Fruit fly (Drosophila melanogaster) whole organism, embryonic: ENCODE data around the gene Jupiter.

Experiments
- Adf1 ChIP-seq: fragments of 200-800 bp; sonication (Bioruptor generic); IDR thresholded peaks from 2 replicates; pipeline ENCODE4 v1.3.6; 2022; ENCODE audit warnings: missing biosample characterization, missing genetic modification characterization
- B-H1 ChIP-seq: fragments of 200-800 bp; sonication (Bioruptor generic); IDR thresholded peaks from 3 replicates; pipeline ENCODE4 v1.3.6; 2022; ENCODE audit warnings: missing biosample characterization, missing genetic modification characterization
- Blimp-1 ChIP-seq: fragments of 200-800 bp; sonication (Bioruptor generic); optimal IDR thresholded peaks from 3 replicates; lab custom pipeline; 2018; ENCODE audit warnings: missing biosample characterization, missing genetic modification characterization, mild to moderate bottlenecking, moderate library complexity, missing genetic modification reagents
- CG13624 ChIP-seq: fragments of 200-800 bp; sonication (Bioruptor generic); optimal IDR thresholded peaks from 2 replicates; lab custom pipeline; 2016; ENCODE audit warnings: missing biosample characterization, missing genetic modification characterization
- CG14965 ChIP-seq: fragments of 200-800 bp; sonication (Bioruptor generic); optimal IDR thresholded peaks from 2 replicates; lab custom pipeline; 2016; ENCODE audit warnings: missing biosample characterization, missing genetic modification characterization, borderline replicate concordance
- CG15269 ChIP-seq: fragments of 200-800 bp; sonication (Bioruptor generic); optimal IDR thresholded peaks from 2 replicates; lab custom pipeline; 2018; ENCODE audit warnings: missing biosample characterization, mild to moderate bottlenecking, missing genetic modification characterization, moderate library complexity
- CG1647 ChIP-seq: fragments of 200-800 bp; sonication (Bioruptor generic); optimal IDR thresholded peaks from 3 replicates; lab custom pipeline; 2016; ENCODE audit warnings: missing biosample characterization, missing genetic modification characterization
- CG18599 ChIP-seq: fragments of 200-800 bp; sonication (Bioruptor generic); optimal IDR thresholded peaks from 3 replicates; lab custom pipeline; 2017; ENCODE audit warnings: missing biosample characterization, missing genetic modification characterization, mild to moderate bottlenecking, moderate library complexity, missing genetic modification reagents
- CG2875 ChIP-seq: fragments of 200-800 bp; sonication (Bioruptor generic); optimal IDR thresholded peaks from 2 replicates; lab custom pipeline; 2017; ENCODE audit warnings: missing biosample characterization, mild to moderate bottlenecking, missing genetic modification characterization, missing genetic modification reagents
- CG32772 ChIP-seq: fragments of 200-800 bp; sonication (Bioruptor generic); IDR thresholded peaks from 2 replicates; pipeline ENCODE4 v1.3.6; 2022; ENCODE audit warnings: missing biosample characterization, missing genetic modification characterization
- CG3281 ChIP-seq: fragments of 200-800 bp; sonication (Bioruptor generic); optimal IDR thresholded peaks from 3 replicates; lab custom pipeline; 2017; ENCODE audit warnings: missing biosample characterization, mild to moderate bottlenecking, missing genetic modification characterization
- CG5245 ChIP-seq: fragments of 200-800 bp; sonication (Bioruptor generic); optimal IDR thresholded peaks from 3 replicates; lab custom pipeline; 2016; ENCODE audit warnings: missing biosample characterization, missing genetic modification characterization
- CG6791 ChIP-seq: fragments of 200-800 bp; sonication (Bioruptor generic); IDR thresholded peaks from 3 replicates; pipeline ENCODE4 v1.3.6; 2022; ENCODE audit warnings: missing biosample characterization, missing genetic modification characterization; ENCODE audit not compliant: partially characterized antibody
- CG8388 ChIP-seq: fragments of 200-800 bp; sonication (Bioruptor generic); optimal IDR thresholded peaks from 2 replicates; lab custom pipeline; 2019; ENCODE audit warnings: missing biosample characterization, mild to moderate bottlenecking, missing genetic modification characterization, moderate library complexity
- CG9727 ChIP-seq: fragments of 200-800 bp; sonication (Bioruptor generic); optimal IDR thresholded peaks from 3 replicates; lab custom pipeline; 2017; ENCODE audit warnings: missing biosample characterization, mild to moderate bottlenecking, missing genetic modification characterization
- Chrac-16 ChIP-seq: fragments of 200-800 bp; sonication (Bioruptor generic); optimal IDR thresholded peaks from 3 replicates; lab custom pipeline; 2016; ENCODE audit warnings: missing biosample characterization, missing genetic modification characterization
- CrebB ChIP-seq: fragments of 200-800 bp; sonication (Bioruptor generic); optimal IDR thresholded peaks from 3 replicates; lab custom pipeline; 2018; ENCODE audit warnings: missing biosample characterization, mild to moderate bottlenecking, missing genetic modification characterization
- Dbx ChIP-seq: fragments of 200-800 bp; sonication (Bioruptor generic); IDR thresholded peaks from 3 replicates; pipeline ENCODE4 v1.3.6; 2022; ENCODE audit warnings: missing biosample characterization, missing genetic modification characterization
- Dek ChIP-seq: fragments of 200-800 bp; sonication (Bioruptor generic); optimal IDR thresholded peaks from 3 replicates; lab custom pipeline; 2019; ENCODE audit warnings: missing biosample characterization, mild to moderate bottlenecking, missing genetic modification characterization, moderate library complexity
- Dip2 ChIP-seq: fragments of 200-800 bp; sonication (Bioruptor generic); IDR thresholded peaks from 2 replicates; pipeline ENCODE4 v1.3.6; 2022; ENCODE audit warnings: missing biosample characterization, missing genetic modification characterization
- Doc3 ChIP-seq: fragments of 200-800 bp; sonication (Bioruptor generic); IDR thresholded peaks from 3 replicates; pipeline ENCODE4 v1.3.6; 2022; ENCODE audit warnings: missing biosample characterization, missing genetic modification characterization; ENCODE audit not compliant: partially characterized antibody
- ERR ChIP-seq: fragments of 200-800 bp; sonication (Bioruptor generic); optimal IDR thresholded peaks from 2 replicates; lab custom pipeline; 2016; ENCODE audit warnings: missing biosample characterization, missing genetic modification characterization
- HLH3B ChIP-seq: fragments of 200-800 bp; sonication (Bioruptor generic); IDR thresholded peaks from 2 replicates; pipeline ENCODE4 v1.3.6; 2022; ENCODE audit warnings: missing biosample characterization, missing genetic modification characterization
- Hmr ChIP-seq: fragments of 200-800 bp; sonication (Bioruptor generic); optimal IDR thresholded peaks from 3 replicates; lab custom pipeline; 2017; ENCODE audit warnings: mild to moderate bottlenecking, missing biosample characterization, missing genetic modification reagents, missing genetic modification characterization
- Jarid2 ChIP-seq: fragments of 200-800 bp; sonication (Bioruptor generic); optimal IDR thresholded peaks from 3 replicates; lab custom pipeline; 2017; ENCODE audit warnings: mild to moderate bottlenecking, missing biosample characterization, missing genetic modification reagents, missing genetic modification characterization
- NK7.1 ChIP-seq: fragments of 200-800 bp; sonication (Bioruptor generic); optimal IDR thresholded peaks from 3 replicates; lab custom pipeline; 2016; ENCODE audit warnings: missing biosample characterization, missing genetic modification characterization
- Oli ChIP-seq: fragments of 200-800 bp; sonication (Bioruptor generic); optimal IDR thresholded peaks from 2 replicates; lab custom pipeline; 2018; ENCODE audit warnings: missing biosample characterization, mild to moderate bottlenecking, missing genetic modification characterization, moderate library complexity
- abd-A ChIP-seq: fragments of 200-800 bp; sonication (Bioruptor generic); optimal IDR thresholded peaks from 3 replicates; lab custom pipeline; 2019; ENCODE audit warnings: missing biosample characterization, mild to moderate bottlenecking, missing genetic modification characterization, moderate library complexity
- btn ChIP-seq: fragments of 200-800 bp; sonication (Bioruptor generic); optimal IDR thresholded peaks from 2 replicates; lab custom pipeline; 2016; ENCODE audit warnings: missing biosample characterization, missing genetic modification characterization
- da ChIP-seq: fragments of 200-800 bp; sonication (Bioruptor generic); optimal IDR thresholded peaks from 2 replicates; lab custom pipeline; 2016; ENCODE audit warnings: missing biosample characterization, missing genetic modification characterization
- dpn ChIP-seq, 2 experiments: fragments of 200-800 bp; sonication (Bioruptor generic); optimal IDR thresholded peaks; 3 replicates each; lab custom pipeline; 2016; ENCODE audit warnings: missing biosample characterization in 2 of 2, missing genetic modification characterization in 2 of 2
- emc ChIP-seq: fragments of 200-800 bp; sonication (Bioruptor generic); optimal IDR thresholded peaks from 2 replicates; lab custom pipeline; 2016; ENCODE audit warnings: missing biosample characterization, missing genetic modification characterization
- gfzf ChIP-seq: fragments of 200-800 bp; sonication (Bioruptor generic); optimal IDR thresholded peaks from 2 replicates; lab custom pipeline; 2016; ENCODE audit warnings: missing biosample characterization, mild to moderate bottlenecking, missing genetic modification characterization, moderate library complexity
- gt ChIP-seq: fragments of 200-800 bp; sonication (Bioruptor generic); IDR thresholded peaks from 2 replicates; pipeline ENCODE4 v1.3.6; 2022; ENCODE audit warnings: missing biosample characterization, missing genetic modification characterization
- hb ChIP-seq: fragments of 200-800 bp; sonication (Bioruptor generic); IDR thresholded peaks from 3 replicates; pipeline ENCODE4 v1.3.6; 2022; ENCODE audit warnings: missing biosample characterization, missing genetic modification characterization; ENCODE audit not compliant: partially characterized antibody
- klu ChIP-seq: fragments of 200-800 bp; sonication (Bioruptor generic); IDR thresholded peaks from 2 replicates; pipeline ENCODE4 v1.3.6; 2022; ENCODE audit warnings: missing biosample characterization, missing genetic modification characterization
- ranshi ChIP-seq: fragments of 200-800 bp; sonication (Bioruptor generic); IDR thresholded peaks from 2 replicates; pipeline ENCODE4 v1.3.6; 2022; ENCODE audit warnings: missing biosample characterization, missing genetic modification characterization
- seq ChIP-seq: fragments of 200-800 bp; sonication (Bioruptor generic); IDR thresholded peaks from 2 replicates; pipeline ENCODE4 v1.3.6; 2022; ENCODE audit warnings: missing biosample characterization, missing genetic modification characterization
- shn ChIP-seq: fragments of 200-800 bp; sonication (Bioruptor generic); optimal IDR thresholded peaks from 3 replicates; lab custom pipeline; 2016; ENCODE audit warnings: missing biosample characterization, missing genetic modification characterization
- slp2 ChIP-seq: fragments of 200-800 bp; sonication (Bioruptor generic); optimal IDR thresholded peaks from 2 replicates; lab custom pipeline; 2016; ENCODE audit warnings: missing biosample characterization, missing genetic modification characterization
- so ChIP-seq: fragments of 200-800 bp; sonication (Bioruptor generic); IDR thresholded peaks from 3 replicates; pipeline ENCODE4 v1.3.6; 2022; ENCODE audit warnings: missing biosample characterization, missing genetic modification characterization
- tll ChIP-seq, 2 experiments: fragments of 200-800 bp in 1 of 2; fragments of >200 bp in 1 of 2; sonication (Bioruptor generic) in 1 of 2; optimal IDR thresholded peaks; 2 replicates each; lab custom pipeline; 2017 to 2019; ENCODE audit warnings: missing biosample characterization in 2 of 2, missing genetic modification characterization in 2 of 2, mild to moderate bottlenecking in 1 of 2, moderate library complexity in 1 of 2
- tna ChIP-seq: fragments of 200-800 bp; sonication (Bioruptor generic); IDR thresholded peaks from 2 replicates; pipeline ENCODE4 v1.3.6; 2022; ENCODE audit warnings: missing biosample characterization, missing genetic modification characterization; ENCODE audit not compliant: partially characterized antibody
- unpg ChIP-seq: fragments of 200-800 bp; sonication (Bioruptor generic); optimal IDR thresholded peaks from 3 replicates; lab custom pipeline; 2018; ENCODE audit warnings: missing biosample characterization, mild to moderate bottlenecking, missing genetic modification characterization, moderate library complexity
- vvl ChIP-seq: fragments of 200-800 bp; sonication (Bioruptor generic); IDR thresholded peaks from 2 replicates; pipeline ENCODE4 v1.3.6; 2022; ENCODE audit warnings: missing biosample characterization, missing genetic modification characterization
- wek ChIP-seq: fragments of 200-800 bp; sonication (Bioruptor generic); optimal IDR thresholded peaks from 3 replicates; lab custom pipeline; 2018; ENCODE audit warnings: missing biosample characterization, mild to moderate bottlenecking, missing genetic modification characterization, moderate library complexity
- z ChIP-seq: fragments of 200-800 bp; sonication (Bioruptor generic); IDR thresholded peaks from 3 replicates; pipeline ENCODE4 v1.3.6; 2022; ENCODE audit warnings: missing biosample characterization, missing genetic modification characterization
- zen ChIP-seq: fragments of 200-800 bp; sonication (Bioruptor generic); optimal IDR thresholded peaks from 3 replicates; lab custom pipeline; 2018; ENCODE audit warnings: missing biosample characterization, mild to moderate bottlenecking, missing genetic modification characterization, moderate library complexity

Gene Jupiter

DNA sequence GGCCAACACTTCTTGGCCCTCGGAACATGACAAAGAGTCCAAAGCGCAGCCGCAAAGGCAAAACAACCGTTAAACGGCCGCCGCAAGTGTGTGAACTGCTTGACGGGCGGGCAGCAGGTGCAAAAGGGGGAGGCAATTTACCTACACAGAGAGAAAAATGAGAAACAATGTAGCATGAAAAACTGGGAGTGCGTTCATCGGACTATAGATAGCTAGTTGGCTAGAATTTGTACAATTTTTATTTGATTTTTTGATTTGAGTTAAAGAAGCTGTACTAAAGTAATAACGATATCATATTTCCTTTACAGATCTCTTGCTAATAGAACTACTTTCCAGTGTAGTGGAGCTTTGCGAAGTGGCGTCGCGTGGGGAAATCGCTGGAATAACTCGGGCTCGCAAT, 24.2 kb downstream of the Jupiter start (continued):
- TF ChIP-seq CG6791 (no peak), CrebB (tag; lab: Kevin White, UChicago) (no peak), HLH3B (GFP tag; lab: Robert Waterston, UW) (0 out of 2 replicates have a peak, but pooled peaks have one; percentile 23)

DNA sequence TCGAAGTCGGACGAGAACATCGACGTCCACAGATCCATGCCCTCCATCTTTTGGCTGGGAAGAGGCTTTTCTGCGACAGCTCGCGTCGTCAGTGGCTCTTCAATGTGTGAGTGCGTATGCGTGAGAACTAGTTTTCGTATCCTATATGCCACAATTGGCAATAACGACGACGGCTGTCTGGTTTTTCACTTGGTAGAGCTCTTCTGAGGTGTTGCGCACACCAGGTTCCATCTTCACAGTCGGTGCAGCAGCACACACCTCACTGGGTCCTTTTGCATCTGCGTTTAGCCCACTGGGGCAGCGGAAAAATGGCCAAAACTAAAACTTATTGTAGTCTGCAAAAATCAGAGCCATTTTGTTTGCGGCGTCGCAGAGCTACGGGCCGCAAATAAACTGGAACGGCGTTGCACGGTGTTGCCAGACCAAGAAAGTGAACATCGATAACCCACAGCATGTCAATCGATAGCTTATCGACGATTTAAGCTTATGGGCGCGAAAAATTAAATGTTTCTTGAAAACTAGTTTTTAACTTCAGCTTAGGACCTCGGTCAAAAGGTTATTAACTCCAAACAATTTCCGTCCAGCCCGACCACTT, 29.8 kb downstream of the Jupiter start, which contains the start of gene CG6791:
Gene CG6791, minus strand, starts transcription at position 383 of the 595 bp plus-strand sequence.
- TF ChIP-seq wek (GFP tag; lab: Kevin White, UChicago) (no peak), hb (GFP tag; lab: Robert Waterston, UW) (no peak; the same call in 2 of the 3 replicates), CG18599 (no peak), NK7.1 (GFP tag; lab: Kevin White, UChicago) (no peak), gfzf (GFP tag; lab: Kevin White, UChicago) (peak; percentile 22), CG15269 (no peak), Hmr (no peak), Dip2 (no peak), slp2 (GFP tag; lab: Kevin White, UChicago) (no peak), Adf1 (GFP tag; lab: Robert Waterston, UW) (no peak), tna (peak; percentile 78), klu (no peak), unpg (no peak), gt (GFP tag; lab: Robert Waterston, UW) (no peak), ranshi (GFP tag; lab: Robert Waterston, UW) (no peak), CG3281 (GFP tag; lab: Kevin White, UChicago) (no peak), z (GFP tag; lab: Robert Waterston, UW) (no peak), Doc3 (GFP tag; lab: Robert Waterston, UW) (peak; percentile 74), vvl (GFP tag; lab: Robert Waterston, UW) (peak; percentile 30; the same call in 1 of the 2 replicates), CG14965 (GFP tag; lab: Kevin White, UChicago) (no peak), da (GFP tag; lab: Kevin White, UChicago) (no peak), CG9727 (GFP tag; lab: Kevin White, UChicago) (no peak), B-H1 (GFP tag; lab: Robert Waterston, UW) (no peak), CG13624 (GFP tag; lab: Kevin White, UChicago) (no peak), zen (tag; lab: Kevin White, UChicago) (no peak), CG5245 (GFP tag; lab: Kevin White, UChicago) (no peak), CG8388 (GFP tag; lab: Kevin White, UChicago) (no peak), ERR (no peak), dpn (GFP tag; optimal IDR thresholded peaks at IDR 0.05; lab: Kevin White, UChicago) (no peak), seq (no peak), Dbx (GFP tag; lab: Robert Waterston, UW) (no peak), CG2875 (GFP tag; lab: Kevin White, UChicago) (no peak), Dek (tag; lab: Kevin White, UChicago) (no peak), CG1647 (no peak), tll (GFP tag; optimal IDR thresholded peaks at IDR 0.05; lab: Kevin White, UChicago) (no peak), btn (GFP tag; lab: Kevin White, UChicago) (no peak), abd-A (tag; lab: Kevin White, UChicago) (no peak), Chrac-16 (no peak), Jarid2 (GFP tag; lab: Kevin White, UChicago) (no peak), emc (GFP tag; lab: Kevin White, UChicago) (no peak), Oli (no peak), so (GFP tag; lab: Robert Waterston, UW) (no peak), Blimp-1 (GFP tag; lab: Kevin White, UChicago) (no peak), CG32772 (GFP tag; lab: Robert Waterston, UW) (no peak), shn (no peak)
